Worm (Caenorhabditis elegans) whole organism, late embryonic: ENCODE results near the gene fbxb-117.
"Not testable (repeated sequence)": the region's sequence is repeated elsewhere in the genome, so short reads cannot be mapped to it uniquely, and the experiment has no call there.

Source experiments
- C08G9.2 ChIP-seq: sonication (generic microtip); optimal IDR thresholded peaks from 2 replicates; lab custom pipeline; 2016; ENCODE audit warnings: mild to moderate bottlenecking, missing genetic modification characterization, moderate library complexity, missing compliant biosample characterization
- K09A11.1 ChIP-seq: sonication (generic microtip); optimal IDR thresholded peaks from 2 replicates; lab custom pipeline; 2017; ENCODE audit warnings: antibody characterized with exemption, mild to moderate bottlenecking, missing genetic modification characterization, missing compliant biosample characterization; ENCODE audit not compliant: insufficient read depth
- Y22D7AL.16 ChIP-seq: sonication (generic microtip); optimal IDR thresholded peaks from 2 replicates; lab custom pipeline; 2016; ENCODE audit warnings: missing genetic modification characterization, missing compliant biosample characterization
- ceh-18 ChIP-seq: sonication (generic microtip); optimal IDR thresholded peaks from 2 replicates; lab custom pipeline; 2016; ENCODE audit warnings: missing genetic modification characterization, missing compliant biosample characterization
- ceh-19 ChIP-seq: fragments of 200-800 bp; sonication (Bioruptor generic); optimal IDR thresholded peaks from 2 replicates; lab custom pipeline; 2018; ENCODE audit warnings: mild to moderate bottlenecking, missing genetic modification characterization, missing compliant biosample characterization
- ceh-2 ChIP-seq: sonication (generic microtip); optimal IDR thresholded peaks from 2 replicates; lab custom pipeline; 2016; ENCODE audit warnings: missing genotype, missing genetic modification characterization, missing compliant biosample characterization
- ceh-22 ChIP-seq: sonication (generic microtip); optimal IDR thresholded peaks from 2 replicates; lab custom pipeline; 2017; ENCODE audit warnings: missing biosample characterization, missing genetic modification characterization
- ceh-24 ChIP-seq: sonication (generic microtip); optimal IDR thresholded peaks from 2 replicates; lab custom pipeline; 2016; ENCODE audit warnings: mild to moderate bottlenecking, missing genetic modification characterization, missing compliant biosample characterization
- ceh-30 ChIP-seq: fragments of 150-350 bp; optimal IDR thresholded peaks from 2 replicates; lab custom pipeline; 2014; ENCODE audit warnings: missing biosample characterization, missing genetic modification characterization
- ceh-31 ChIP-seq: sonication (generic microtip); optimal IDR thresholded peaks from 2 replicates; lab custom pipeline; 2016; ENCODE audit warnings: missing genetic modification characterization, missing compliant biosample characterization
- ceh-34 ChIP-seq: sonication (generic microtip); optimal IDR thresholded peaks from 2 replicates; lab custom pipeline; 2016; ENCODE audit warnings: mild to moderate bottlenecking, missing genetic modification characterization, missing compliant biosample characterization
- ceh-48 ChIP-seq: sonication (generic microtip); optimal IDR thresholded peaks from 2 replicates; lab custom pipeline; 2016; ENCODE audit warnings: missing genetic modification characterization, inconsistent platforms, missing compliant biosample characterization
- ceh-6 ChIP-seq: fragments of 200-800 bp; sonication (Bioruptor generic); optimal IDR thresholded peaks from 2 replicates; lab custom pipeline; 2018; ENCODE audit warnings: mild to moderate bottlenecking, missing genetic modification characterization, missing compliant biosample characterization
- eyg-1 ChIP-seq: sonication (generic microtip); optimal IDR thresholded peaks from 2 replicates; lab custom pipeline; 2016; ENCODE audit warnings: missing genotype, missing genetic modification characterization, missing compliant biosample characterization
- fax-1 ChIP-seq: sonication (generic microtip); optimal IDR thresholded peaks from 2 replicates; lab custom pipeline; 2016; ENCODE audit warnings: missing genotype, missing genetic modification characterization, missing compliant biosample characterization
- fkh-10 ChIP-seq: fragments of 150-350 bp; optimal IDR thresholded peaks from 2 replicates; lab custom pipeline; 2014; ENCODE audit warnings: missing biosample characterization, missing genetic modification reagents, missing genetic modification characterization
- fkh-6 ChIP-seq: sonication (generic microtip); optimal IDR thresholded peaks from 2 replicates; lab custom pipeline; 2016; ENCODE audit warnings: missing genetic modification characterization, missing compliant biosample characterization
- gmeb-2 ChIP-seq: sonication (generic microtip); optimal IDR thresholded peaks from 2 replicates; lab custom pipeline; 2016; ENCODE audit warnings: missing genetic modification characterization, inconsistent platforms, missing compliant biosample characterization
- hlh-30 ChIP-seq: sonication (generic microtip); optimal IDR thresholded peaks from 2 replicates; lab custom pipeline; 2017; ENCODE audit warnings: antibody characterized with exemption, missing genetic modification characterization, missing compliant biosample characterization; ENCODE audit not compliant: insufficient read depth
- mec-3 ChIP-seq: sonication (generic microtip); optimal IDR thresholded peaks from 2 replicates; lab custom pipeline; 2016; ENCODE audit warnings: borderline replicate concordance, missing genetic modification characterization, missing compliant biosample characterization
- nhr-11 ChIP-seq: fragments of 150-350 bp; optimal IDR thresholded peaks from 2 replicates; lab custom pipeline; 2014; ENCODE audit warnings: missing biosample characterization, missing genetic modification characterization
- npax-4 ChIP-seq: sonication (generic microtip); optimal IDR thresholded peaks from 2 replicates; lab custom pipeline; 2016; ENCODE audit warnings: missing genetic modification characterization, missing compliant biosample characterization
- pax-1 ChIP-seq: fragments of 150-350 bp; optimal IDR thresholded peaks from 2 replicates; lab custom pipeline; 2014; ENCODE audit warnings: missing biosample characterization, missing genetic modification characterization
- pha-2 ChIP-seq: sonication (generic microtip); optimal IDR thresholded peaks from 2 replicates; lab custom pipeline; 2017; ENCODE audit warnings: mild to moderate bottlenecking, missing genetic modification characterization, missing compliant biosample characterization
- sox-2 ChIP-seq: fragments of 200-800 bp; sonication (Bioruptor generic); IDR thresholded peaks from 2 replicates; pipeline ENCODE4 v1.3.6; 2022; ENCODE audit warnings: missing genetic modification reagents, missing genetic modification characterization, missing compliant biosample characterization
- sox-4 ChIP-seq: sonication (generic microtip); optimal IDR thresholded peaks from 2 replicates; lab custom pipeline; 2017; ENCODE audit warnings: mild to moderate bottlenecking, missing genetic modification characterization, inconsistent platforms, missing compliant biosample characterization
- syd-9 ChIP-seq: sonication (generic microtip); optimal IDR thresholded peaks from 2 replicates; lab custom pipeline; 2016; ENCODE audit warnings: mild to moderate bottlenecking, missing genetic modification characterization, moderate library complexity, missing compliant biosample characterization
- tbx-7 ChIP-seq: sonication (generic microtip); optimal IDR thresholded peaks from 2 replicates; lab custom pipeline; 2016; ENCODE audit warnings: missing genotype, missing genetic modification characterization, missing compliant biosample characterization
- ttx-3 ChIP-seq: sonication (generic microtip); optimal IDR thresholded peaks from 2 replicates; lab custom pipeline; 2016; ENCODE audit warnings: missing genetic modification reagents, missing genetic modification characterization, missing compliant biosample characterization
- unc-42 ChIP-seq: sonication (generic microtip); optimal IDR thresholded peaks from 2 replicates; lab custom pipeline; 2016; ENCODE audit warnings: missing genotype, missing genetic modification characterization, missing compliant biosample characterization
- unc-55 ChIP-seq: sonication (generic microtip); optimal IDR thresholded peaks from 2 replicates; lab custom pipeline; 2017; ENCODE audit warnings: missing biosample characterization, missing genetic modification reagents, missing genetic modification characterization
- zip-5 ChIP-seq: sonication (generic microtip); optimal IDR thresholded peaks from 2 replicates; lab custom pipeline; 2016; ENCODE audit warnings: missing genetic modification characterization, missing compliant biosample characterization
- ztf-16 ChIP-seq: sonication (generic microtip); optimal IDR thresholded peaks from 2 replicates; lab custom pipeline; 2017; ENCODE audit warnings: missing genetic modification characterization, missing compliant biosample characterization

fbxb-117 gene

DNA sequence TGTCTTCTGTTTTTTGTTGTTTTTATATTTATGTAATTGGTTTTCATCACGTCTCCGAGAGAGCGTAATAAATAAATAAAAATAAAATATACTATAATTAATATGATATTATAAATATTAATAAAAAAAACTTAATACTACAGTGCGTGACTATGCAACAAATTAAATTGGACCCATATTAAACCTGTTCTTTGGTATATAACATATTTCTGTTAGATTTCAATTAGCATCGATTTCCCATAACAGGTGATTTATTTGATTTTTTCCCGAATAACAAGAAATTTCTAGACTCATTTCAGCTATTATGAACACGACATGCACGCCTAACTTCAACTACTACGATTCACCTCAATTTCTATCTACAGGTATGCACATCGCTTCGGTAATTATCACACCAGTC lies 34.6 kb downstream of the fbxb-117 start, which contains the start of gene srh-208:
srh-208 (plus strand) TSS at position 301 of the 400 bp plus-strand sequence.
- TF ChIP-seq fkh-6, ttx-3, pha-2 (tag; lab: Kevin White, UChicago): not testable (repeated sequence)
- TF ChIP-seq, all 69 proteins: peak for 0; not testable (repeated sequence) for 69

- TF ChIP-seq zip-5 (tag; lab: Kevin White, UChicago), result no peak
- TF ChIP-seq sox-4 (tag; lab: Kevin White, UChicago), result no peak
- TF ChIP-seq syd-9, result no peak
- no peak for TF ChIP-seq unc-55
- no peak for TF ChIP-seq ceh-24 (tag; lab: Kevin White, UChicago)
- TF ChIP-seq Y22D7AL.16 (tag; lab: Kevin White, UChicago), result no peak
- no peak for TF ChIP-seq pha-2 (tag; lab: Kevin White, UChicago)
- TF ChIP-seq unc-42 (tag; lab: Kevin White, UChicago), result no peak
- TF ChIP-seq fax-1, result no peak
- no peak for TF ChIP-seq gmeb-2 (tag; lab: Kevin White, UChicago)
- no peak for TF ChIP-seq fkh-10 (GFP tag; lab: Kevin White, UChicago)
- no peak for TF ChIP-seq nhr-11 (tag; lab: Kevin White, UChicago)
- TF ChIP-seq, all 69 proteins: peak for 0
These were observed 37.1 kb downstream of the fbxb-117 start, which contains the start of gene C43D7.7 for ce11 chrV:19319460-19319995. C43D7.7 (minus strand) TSS chrV:19319510.

DNA sequence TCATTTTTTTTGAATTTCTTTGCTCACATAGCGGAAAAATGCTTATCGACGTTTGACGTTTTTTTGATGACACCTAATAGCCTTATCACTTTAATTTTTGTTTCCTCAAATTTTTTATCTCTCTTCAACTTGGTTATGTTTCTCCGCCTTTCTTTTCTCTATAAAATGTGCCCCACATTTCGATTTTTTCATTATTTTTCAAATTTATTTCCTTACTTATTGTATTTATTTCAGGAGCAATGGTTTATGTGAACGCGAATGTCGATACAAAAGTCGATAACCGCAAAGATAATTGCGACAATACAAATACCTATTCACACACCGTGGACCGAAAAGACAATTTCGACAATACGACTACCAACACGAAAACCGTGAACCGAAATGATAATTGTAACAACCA lies 38.0 kb downstream of the fbxb-117 start, which contains the start of gene sdz-6:
sdz-6 (plus strand) TSS at position 229 of the 400 bp plus-strand sequence.
- TF ChIP-seq pax-1 (tag; lab: Kevin White, UChicago) (no peak), sox-4 (tag; lab: Kevin White, UChicago) (no peak), unc-42 (tag; lab: Kevin White, UChicago) (no peak), npax-4 (no peak), ceh-6 (GFP tag; lab: Kevin White, UChicago) (no peak), K09A11.1 (tag; lab: Kevin White, UChicago) (no peak), ceh-18 (no peak), ceh-22 (tag; lab: Kevin White, UChicago) (no peak), hlh-30 (tag; lab: Kevin White, UChicago) (no peak), ceh-19 (GFP tag; lab: Kevin White, UChicago) (no peak), ceh-2 (no peak), eyg-1 (tag; lab: Kevin White, UChicago) (no peak), fkh-10 (GFP tag; lab: Kevin White, UChicago) (no peak), ceh-48 (tag; lab: Kevin White, UChicago) (no peak), ttx-3 (tag; lab: Kevin White, UChicago) (no peak), ceh-34 (tag; lab: Kevin White, UChicago) (no peak), ceh-31 (tag; lab: Kevin White, UChicago) (no peak), fkh-6 (tag; lab: Kevin White, UChicago) (no peak), C08G9.2 (no peak)

DNA sequence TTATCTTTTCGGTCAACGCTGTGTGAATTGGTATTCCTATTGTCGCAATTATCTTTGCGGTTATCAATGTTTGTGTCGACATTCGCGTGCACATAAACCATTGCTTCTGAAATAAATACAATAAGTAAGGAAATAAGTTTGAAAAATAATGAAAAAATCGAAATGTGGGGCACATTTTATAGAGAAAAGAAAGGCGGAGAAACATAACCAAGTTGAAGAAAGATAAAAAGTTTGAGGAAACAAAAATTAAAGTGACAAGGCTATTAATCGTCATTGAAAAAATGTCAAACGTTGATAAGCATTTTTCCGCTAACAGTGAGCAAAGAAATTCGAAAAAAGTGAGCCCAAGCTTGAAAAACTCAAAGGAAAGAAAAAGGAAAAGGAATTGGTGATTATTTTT lies 40.0 kb downstream of the fbxb-117 start, which contains the start of gene C43D7.4:
C43D7.4 (minus strand) TSS at position 101 of the 400 bp plus-strand sequence.
- TF ChIP-seq ttx-3 (tag; lab: Kevin White, UChicago), result no peak
- no peak for TF ChIP-seq ceh-30 (tag; lab: Kevin White, UChicago)
- no peak for TF ChIP-seq ztf-16 (tag; lab: Kevin White, UChicago)
- TF ChIP-seq sox-2 (GFP tag; lab: Robert Waterston, UW), result no peak
- TF ChIP-seq mec-3 (tag; lab: Kevin White, UChicago), result no peak
- no peak for TF ChIP-seq tbx-7 (tag; lab: Kevin White, UChicago)
- no peak for TF ChIP-seq ceh-19 (GFP tag; lab: Kevin White, UChicago)
